Fruit fly (Drosophila melanogaster): Measurements from ENCODE around the gene CG44004.

CG44004 gene

DNA sequence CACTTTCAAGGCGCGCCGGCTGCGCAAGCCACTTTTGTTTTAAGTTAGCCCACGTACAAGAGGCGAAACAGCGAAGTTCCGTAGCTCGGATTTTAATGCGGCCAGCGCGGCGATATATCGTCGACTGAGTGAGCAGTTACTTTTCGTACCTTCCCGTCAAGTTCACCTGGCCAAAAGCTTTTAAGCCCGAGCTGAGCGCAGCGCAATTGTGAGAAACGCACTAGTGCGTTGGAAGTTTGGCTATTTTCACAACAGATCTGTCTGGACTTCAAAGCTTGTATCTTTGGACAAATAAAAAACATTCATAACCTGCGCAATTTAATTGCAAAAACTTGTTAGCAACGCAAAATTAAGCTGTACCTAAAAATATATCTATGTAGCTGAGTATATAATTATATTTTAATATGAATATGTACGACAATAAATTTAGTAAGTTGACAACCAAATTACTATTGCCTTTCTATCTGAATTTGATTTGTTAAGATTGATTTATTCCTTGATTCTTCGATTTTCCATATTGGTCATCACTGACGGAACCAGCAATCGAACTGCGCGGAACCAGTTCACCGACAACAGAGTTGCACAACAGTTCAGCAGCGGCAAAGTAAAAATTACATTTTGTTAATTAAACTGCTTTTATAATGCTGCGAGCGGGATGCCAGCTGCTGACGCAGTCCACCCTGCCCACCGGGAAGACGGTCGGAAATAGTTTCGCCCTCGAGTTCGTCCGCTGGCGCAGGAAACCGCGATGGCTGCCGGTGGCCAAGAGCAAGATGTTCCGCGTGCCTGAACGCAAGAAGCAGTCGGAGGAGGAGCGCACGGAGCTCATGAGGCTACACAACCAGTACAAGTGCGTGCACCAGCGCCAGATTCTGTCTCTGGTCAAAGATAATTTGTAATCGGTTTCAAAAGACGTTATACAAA is 32.6 kb upstream of the CG44004 start, which contains the start of the genes CG13698 and mRpS26:
Gene CG13698 (minus strand): TSS at position 129 of the 924 bp plus-strand sequence.
Gene mRpS26 (plus strand): TSS at position 559 of the 924 bp plus-strand sequence.
- TF ChIP-seq kay (GFP tag; ENCODE audit: borderline replicate concordance) (no peak), pad (GFP tag; optimal IDR thresholded peaks at IDR 0.05) (peak; percentile 59), Mnt (GFP tag; optimal IDR thresholded peaks at IDR 0.05) (peak; percentile 22), tj (GFP tag; optimal IDR thresholded peaks at IDR 0.05) (peak; percentile 92), toe (GFP tag; optimal IDR thresholded peaks at IDR 0.05) (peak; percentile 73), Crg-1 (GFP tag; optimal IDR thresholded peaks at IDR 0.05) (peak; percentile 46), CG5204 (GFP tag; optimal IDR thresholded peaks at IDR 0.05) (no peak), CG7045 (GFP tag; optimal IDR thresholded peaks at IDR 0.05) (peak; percentile 82), CG33017 (tag; optimal IDR thresholded peaks at IDR 0.05) (peak; percentile 80), bab1 (GFP tag; optimal IDR thresholded peaks at IDR 0.05) (peak; percentile 66), CG11617 (GFP tag; optimal IDR thresholded peaks at IDR 0.05) (peak; percentile 81), CG14711 (tag; optimal IDR thresholded peaks at IDR 0.05) (peak; percentile 78), cic (GFP tag; optimal IDR thresholded peaks at IDR 0.05) (no peak), Clk (GFP tag; optimal IDR thresholded peaks at IDR 0.05) (peak; percentile 34), cnc (optimal IDR thresholded peaks at IDR 0.05) (no peak), CG1620 (GFP tag; optimal IDR thresholded peaks at IDR 0.05) (peak; percentile 58), Hr96 (GFP tag; optimal IDR thresholded peaks at IDR 0.05) (no peak), ovo (GFP tag; optimal IDR thresholded peaks at IDR 0.05) (peak; percentile 15), CG7101 (tag; optimal IDR thresholded peaks at IDR 0.05) (peak; percentile 79), CG12768 (GFP tag; optimal IDR thresholded peaks at IDR 0.05) (peak; percentile 89)

DNA sequence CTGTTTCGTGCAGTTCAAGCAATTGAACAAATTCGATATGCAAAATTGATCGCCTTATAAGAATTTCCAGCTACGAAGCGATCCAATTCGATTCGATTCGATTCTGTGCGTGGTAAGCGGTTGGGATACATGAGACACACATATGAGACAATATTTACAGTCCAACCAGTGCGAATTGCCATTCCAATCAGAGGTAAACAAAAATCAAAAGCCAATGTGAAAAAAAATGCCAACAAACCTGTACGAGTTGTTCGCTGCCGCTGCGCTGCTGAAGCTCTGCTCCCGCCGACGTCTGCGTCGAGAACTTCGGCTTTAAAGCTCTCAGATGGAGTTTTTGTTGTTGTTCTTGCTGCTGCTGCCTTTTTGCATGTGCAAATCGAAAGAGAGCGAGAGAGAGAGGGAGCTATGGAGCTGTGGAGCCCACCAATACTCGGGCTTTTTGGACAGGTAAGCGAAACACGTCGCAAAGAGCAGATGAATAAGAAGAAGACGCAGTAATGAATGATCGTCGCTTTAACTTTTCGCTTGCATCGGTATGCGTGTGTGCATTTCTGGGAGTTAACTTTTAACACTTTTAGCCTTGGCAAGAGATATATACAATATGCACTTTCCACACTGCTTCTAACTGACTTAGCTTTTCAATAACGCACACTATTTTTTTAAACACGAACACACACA is 31.8 kb upstream of the CG44004 start:
- no peak for TF ChIP-seq bab1 (GFP tag; optimal IDR thresholded peaks at IDR 0.05)
- TF ChIP-seq tj (GFP tag; optimal IDR thresholded peaks at IDR 0.05): peak; percentile 96
- no peak for TF ChIP-seq CG5204 (GFP tag; optimal IDR thresholded peaks at IDR 0.05)
- TF ChIP-seq cic (GFP tag; optimal IDR thresholded peaks at IDR 0.05): peak; percentile 39
- TF ChIP-seq Crg-1 (GFP tag; optimal IDR thresholded peaks at IDR 0.05): no peak
- no peak for TF ChIP-seq cnc (optimal IDR thresholded peaks at IDR 0.05)
- no peak for TF ChIP-seq Hr96 (GFP tag; optimal IDR thresholded peaks at IDR 0.05)

DNA sequence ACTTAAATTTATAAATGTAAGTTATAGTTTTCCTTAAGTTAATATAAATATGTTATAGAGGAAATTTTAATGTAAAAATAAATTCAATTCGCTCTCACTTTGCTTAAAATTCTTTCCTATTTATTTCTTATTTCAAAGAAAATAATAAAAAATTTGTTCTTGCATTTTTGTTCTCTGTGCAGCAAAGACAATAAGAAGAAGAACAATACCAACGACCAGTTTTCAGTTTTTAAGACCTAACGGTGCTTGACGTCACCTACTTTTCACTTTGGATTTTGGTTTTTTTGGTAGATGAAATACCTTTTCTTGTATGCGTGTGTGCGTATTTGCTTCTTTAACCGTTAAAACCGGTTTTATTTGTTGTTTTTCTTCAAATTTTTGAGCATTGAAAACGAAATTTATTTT is 28.5 kb upstream of the CG44004 start:
- TF ChIP-seq CG5204 (GFP tag; optimal IDR thresholded peaks at IDR 0.05) (no peak), tj (GFP tag; optimal IDR thresholded peaks at IDR 0.05) (no peak), Clk (GFP tag; optimal IDR thresholded peaks at IDR 0.05) (no peak), kay (GFP tag; ENCODE audit: borderline replicate concordance) (no peak), CG1620 (GFP tag; optimal IDR thresholded peaks at IDR 0.05) (no peak), CG11617 (GFP tag; optimal IDR thresholded peaks at IDR 0.05) (no peak), CG33017 (tag; optimal IDR thresholded peaks at IDR 0.05) (no peak), Crg-1 (GFP tag; optimal IDR thresholded peaks at IDR 0.05) (no peak), CG12768 (GFP tag; optimal IDR thresholded peaks at IDR 0.05) (no peak), Hr96 (GFP tag; optimal IDR thresholded peaks at IDR 0.05) (no peak), pad (GFP tag; optimal IDR thresholded peaks at IDR 0.05) (no peak), CG7045 (GFP tag; optimal IDR thresholded peaks at IDR 0.05) (no peak), CG14711 (tag; optimal IDR thresholded peaks at IDR 0.05) (no peak), ovo (GFP tag; optimal IDR thresholded peaks at IDR 0.05) (no peak), cic (GFP tag; optimal IDR thresholded peaks at IDR 0.05) (no peak), CG7101 (tag; optimal IDR thresholded peaks at IDR 0.05) (no peak), Mnt (GFP tag; optimal IDR thresholded peaks at IDR 0.05) (no peak)

DNA sequence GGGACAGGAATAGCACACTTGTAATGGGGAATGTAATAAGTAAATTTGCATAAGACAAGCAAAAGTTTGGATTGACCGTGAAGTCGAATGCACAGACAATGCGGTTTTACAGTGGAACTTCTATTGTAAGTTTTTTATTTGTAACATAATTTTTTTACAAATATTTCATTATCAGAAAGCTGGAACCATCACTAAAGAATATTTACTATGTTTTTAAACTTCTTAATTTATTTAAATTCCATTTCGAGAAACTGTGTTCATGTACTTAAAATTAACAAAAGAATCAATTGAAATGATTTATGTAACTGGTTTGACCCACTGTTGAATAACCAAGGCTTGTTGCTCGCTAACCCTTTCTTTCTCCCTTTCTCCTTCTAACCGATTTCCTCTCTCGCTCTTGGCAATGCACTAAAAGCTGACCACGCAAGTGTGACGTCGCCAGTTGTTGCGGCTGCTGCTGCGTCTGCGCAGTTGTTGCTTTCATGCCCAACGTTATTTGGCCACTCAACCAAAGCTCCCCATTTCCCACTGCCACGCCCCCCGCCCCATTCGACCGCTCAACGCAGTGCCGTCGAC is 27.8 kb upstream of the CG44004 start:
- TF ChIP-seq tj (GFP tag; optimal IDR thresholded peaks at IDR 0.05) (peak; percentile 74), Crg-1 (GFP tag; optimal IDR thresholded peaks at IDR 0.05) (no peak), toe (GFP tag; optimal IDR thresholded peaks at IDR 0.05) (no peak), Mnt (GFP tag; optimal IDR thresholded peaks at IDR 0.05) (no peak), bab1 (GFP tag; optimal IDR thresholded peaks at IDR 0.05) (peak; percentile 1)

DNA sequence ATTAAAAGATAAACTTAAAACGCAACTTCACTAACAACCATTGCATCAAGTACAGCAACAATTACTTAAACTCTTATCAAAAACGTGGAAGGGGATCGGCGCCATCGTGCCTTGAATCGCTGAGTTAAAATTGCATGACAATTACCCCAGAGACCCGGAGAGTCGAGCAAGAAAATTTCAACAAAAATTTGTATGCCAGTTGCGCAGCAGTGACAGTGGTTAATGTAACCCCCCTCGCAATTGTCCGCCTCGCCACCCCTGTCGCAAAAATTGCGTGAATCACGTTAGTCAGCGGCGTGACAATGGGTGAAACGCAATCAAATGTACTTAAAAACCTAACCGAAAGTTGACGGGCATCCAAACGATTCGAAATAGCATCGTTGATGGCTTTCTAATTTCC is 26.1 kb upstream of the CG44004 start:
- TF ChIP-seq Mnt (GFP tag; optimal IDR thresholded peaks at IDR 0.05): no peak
- TF ChIP-seq CG33017 (tag; optimal IDR thresholded peaks at IDR 0.05): no peak
- TF ChIP-seq cic (GFP tag; optimal IDR thresholded peaks at IDR 0.05): no peak
- TF ChIP-seq Hr96 (GFP tag; optimal IDR thresholded peaks at IDR 0.05): no peak
- no peak for TF ChIP-seq CG14711 (tag; optimal IDR thresholded peaks at IDR 0.05)
- no peak for TF ChIP-seq CG1620 (GFP tag; optimal IDR thresholded peaks at IDR 0.05)
- TF ChIP-seq ovo (GFP tag; optimal IDR thresholded peaks at IDR 0.05): no peak
- no peak for TF ChIP-seq CG12768 (GFP tag; optimal IDR thresholded peaks at IDR 0.05)
- no peak for TF ChIP-seq Crg-1 (GFP tag; optimal IDR thresholded peaks at IDR 0.05)

DNA sequence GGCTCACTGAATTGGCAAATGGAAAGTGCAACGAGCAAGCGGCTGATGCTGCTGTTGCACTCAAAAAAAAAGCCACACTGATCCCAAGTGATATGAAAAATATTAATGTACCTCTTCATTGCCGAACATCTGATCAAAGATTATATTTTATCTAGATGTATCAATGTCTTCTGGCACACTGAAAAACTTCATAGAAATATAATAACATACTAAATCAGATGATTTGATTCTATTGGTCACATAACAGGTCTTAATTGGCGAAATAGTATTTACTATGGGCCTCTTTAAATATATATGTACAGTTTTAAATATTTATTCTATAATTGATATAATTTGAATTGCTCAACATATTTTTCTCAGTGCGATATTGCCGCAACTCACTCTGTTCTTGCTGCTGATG is 23.1 kb upstream of the CG44004 start:
- TF ChIP-seq CG11617 (GFP tag; optimal IDR thresholded peaks at IDR 0.05): no peak
- TF ChIP-seq CG5204 (GFP tag; optimal IDR thresholded peaks at IDR 0.05): no peak
- TF ChIP-seq CG1620 (GFP tag; optimal IDR thresholded peaks at IDR 0.05): no peak
- TF ChIP-seq CG12768 (GFP tag; optimal IDR thresholded peaks at IDR 0.05): no peak
- no peak for TF ChIP-seq tj (GFP tag; optimal IDR thresholded peaks at IDR 0.05)
- TF ChIP-seq CG33017 (tag; optimal IDR thresholded peaks at IDR 0.05): no peak
- no peak for TF ChIP-seq CG14711 (tag; optimal IDR thresholded peaks at IDR 0.05)
- TF ChIP-seq pad (GFP tag; optimal IDR thresholded peaks at IDR 0.05): no peak
- TF ChIP-seq Mnt (GFP tag; optimal IDR thresholded peaks at IDR 0.05): no peak
- no peak for TF ChIP-seq kay (GFP tag; ENCODE audit: borderline replicate concordance)
- no peak for TF ChIP-seq CG7101 (tag; optimal IDR thresholded peaks at IDR 0.05)
- no peak for TF ChIP-seq Clk (GFP tag; optimal IDR thresholded peaks at IDR 0.05)
- TF ChIP-seq ovo (GFP tag; optimal IDR thresholded peaks at IDR 0.05): no peak
- TF ChIP-seq cnc (optimal IDR thresholded peaks at IDR 0.05): no peak
- TF ChIP-seq bab1 (GFP tag; optimal IDR thresholded peaks at IDR 0.05): no peak

Measured in whole organism, adult.